Fruit fly (Drosophila melanogaster) whole organism: ENCODE measurements around the gene Sfp24Bd.

ENCODE experiments used
- pan ChIP-seq: fragments of >200 bp; optimal IDR thresholded peaks from 2 replicates; lab custom pipeline; 2017
- psq ChIP-seq: fragments of >200 bp; optimal IDR thresholded peaks from 2 replicates; lab custom pipeline; 2017

DNA sequence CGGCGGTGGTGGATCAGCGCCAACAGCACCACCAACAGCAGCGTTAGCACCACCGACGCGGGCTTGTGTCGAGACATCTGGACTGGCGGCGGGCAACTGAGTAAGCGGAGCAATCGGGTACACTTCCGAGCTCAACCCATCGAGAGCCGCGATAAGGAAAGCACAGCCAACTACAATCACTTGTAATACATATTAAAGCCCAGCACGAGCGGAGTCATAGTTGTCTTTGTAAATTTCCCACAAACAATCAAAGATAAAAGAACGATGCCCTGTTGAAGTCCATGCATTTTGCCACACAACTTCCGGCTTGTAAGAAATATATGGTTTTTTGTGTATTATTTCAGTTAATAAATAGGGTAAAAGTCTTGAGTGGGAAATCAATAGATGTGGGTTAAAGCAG, 38.0 kb upstream of the Sfp24Bd start, which contains the start of gene CG31777:
- TF ChIP-seq psq (lab: Kevin White, UChicago) (no peak), pan (no peak)
